Fruit fly (Drosophila melanogaster) whole organism, embryonic: ENCODE results near the gene CG1774.

ENCODE experiments used
- Atf3 ChIP-seq: fragments of 200-800 bp; sonication (Bioruptor generic); optimal IDR thresholded peaks from 3 replicates; lab custom pipeline; 2016; ENCODE audit warnings: missing biosample characterization, missing genetic modification characterization
- BtbVII ChIP-seq: fragments of 200-800 bp; sonication (Bioruptor generic); optimal IDR thresholded peaks from 3 replicates; lab custom pipeline; 2017; ENCODE audit warnings: missing biosample characterization, mild to moderate bottlenecking, missing genetic modification characterization
- CG1024 ChIP-seq: fragments of 200-800 bp; sonication (Bioruptor generic); IDR thresholded peaks from 2 replicates; pipeline ENCODE4 v1.3.6; 2022; ENCODE audit warnings: missing biosample characterization, missing genetic modification characterization
- CG10267 ChIP-seq: fragments of 200-800 bp; sonication (Bioruptor generic); optimal IDR thresholded peaks from 2 replicates; lab custom pipeline; 2018; ENCODE audit warnings: missing biosample characterization, mild to moderate bottlenecking, missing genetic modification characterization, moderate library complexity
- CG10462 ChIP-seq: fragments of 200-800 bp; sonication (Bioruptor generic); optimal IDR thresholded peaks from 2 replicates; lab custom pipeline; 2016; ENCODE audit warnings: missing biosample characterization, missing genetic modification characterization
- CG12659 ChIP-seq: fragments of 200-800 bp; sonication (Bioruptor generic); optimal IDR thresholded peaks from 3 replicates; lab custom pipeline; 2017; ENCODE audit warnings: mild to moderate bottlenecking, missing biosample characterization, missing genetic modification reagents, missing genetic modification characterization
- CG12769 ChIP-seq: fragments of 200-800 bp; sonication (Bioruptor generic); optimal IDR thresholded peaks from 2 replicates; lab custom pipeline; 2019; ENCODE audit warnings: missing biosample characterization, mild to moderate bottlenecking, missing genetic modification characterization, moderate library complexity
- CG13624 ChIP-seq: fragments of 200-800 bp; sonication (Bioruptor generic); optimal IDR thresholded peaks from 2 replicates; lab custom pipeline; 2016; ENCODE audit warnings: missing biosample characterization, missing genetic modification characterization
- CG14860 ChIP-seq: fragments of 200-800 bp; sonication (Bioruptor generic); IDR thresholded peaks from 3 replicates; pipeline ENCODE4 v1.3.6; 2022; ENCODE audit warnings: missing biosample characterization, missing genetic modification characterization; ENCODE audit not compliant: partially characterized antibody
- CG15479 ChIP-seq: fragments of 200-800 bp; sonication (Bioruptor generic); optimal IDR thresholded peaks from 3 replicates; lab custom pipeline; 2019; ENCODE audit warnings: missing biosample characterization, mild to moderate bottlenecking, missing genetic modification characterization, moderate library complexity
- CG17829 ChIP-seq: fragments of 200-800 bp; optimal IDR thresholded peaks from 2 replicates; lab custom pipeline; 2019; ENCODE audit warnings: missing biosample characterization, mild to moderate bottlenecking, missing genetic modification characterization, moderate library complexity
- CG18764 ChIP-seq: fragments of 200-800 bp; sonication (Bioruptor generic); optimal IDR thresholded peaks from 3 replicates; lab custom pipeline; 2016; ENCODE audit warnings: missing biosample characterization, missing genetic modification characterization
- CG30431 ChIP-seq: fragments of 200-800 bp; sonication (Bioruptor generic); optimal IDR thresholded peaks from 2 replicates; lab custom pipeline; 2017; ENCODE audit warnings: missing biosample characterization, missing genetic modification characterization
- CG34376 ChIP-seq: fragments of 200-800 bp; sonication (Bioruptor generic); optimal IDR thresholded peaks from 2 replicates; lab custom pipeline; 2018; ENCODE audit warnings: missing biosample characterization, mild to moderate bottlenecking, missing genetic modification characterization
- CG3838 ChIP-seq: fragments of 200-800 bp; sonication (Bioruptor generic); optimal IDR thresholded peaks from 3 replicates; lab custom pipeline; 2016; ENCODE audit warnings: missing biosample characterization, missing genetic modification characterization
- CG3995 ChIP-seq: fragments of 200-800 bp; sonication (Bioruptor generic); optimal IDR thresholded peaks from 3 replicates; lab custom pipeline; 2016; ENCODE audit warnings: missing biosample characterization, missing genetic modification characterization
- CG4404 ChIP-seq: fragments of 200-800 bp; sonication (Bioruptor generic); IDR thresholded peaks from 2 replicates; pipeline ENCODE4 v1.3.6; 2022; ENCODE audit warnings: missing biosample characterization, missing genetic modification characterization
- CG4854 ChIP-seq: fragments of 200-800 bp; sonication (Bioruptor generic); optimal IDR thresholded peaks from 2 replicates; lab custom pipeline; 2016; ENCODE audit warnings: missing biosample characterization, missing genetic modification characterization, inconsistent platforms
- CG6689 ChIP-seq: fragments of 200-800 bp; sonication (Bioruptor generic); IDR thresholded peaks from 2 replicates; pipeline ENCODE4 v1.3.6; 2022; ENCODE audit warnings: missing biosample characterization, missing genetic modification characterization
- CG6854 ChIP-seq: fragments of 200-800 bp; sonication (Bioruptor generic); optimal IDR thresholded peaks from 3 replicates; lab custom pipeline; 2017; ENCODE audit warnings: missing biosample characterization, mild to moderate bottlenecking, missing genetic modification characterization
- CG7745 ChIP-seq: fragments of 200-800 bp; sonication (Bioruptor generic); optimal IDR thresholded peaks from 2 replicates; lab custom pipeline; 2018; ENCODE audit warnings: missing biosample characterization, mild to moderate bottlenecking, missing genetic modification characterization, moderate library complexity
- CG8388 ChIP-seq: fragments of 200-800 bp; sonication (Bioruptor generic); optimal IDR thresholded peaks from 2 replicates; lab custom pipeline; 2019; ENCODE audit warnings: missing biosample characterization, mild to moderate bottlenecking, missing genetic modification characterization, moderate library complexity
- CG9437 ChIP-seq: fragments of 200-800 bp; sonication (Bioruptor generic); optimal IDR thresholded peaks from 2 replicates; lab custom pipeline; 2018; ENCODE audit warnings: missing biosample characterization, mild to moderate bottlenecking, missing genetic modification characterization
- Dfd ChIP-seq, 2 experiments: fragments of >200 bp; optimal IDR thresholded peaks; 2 replicates each; lab custom pipeline; 2017; ENCODE audit warnings: missing biosample characterization in 2 of 2, missing genetic modification characterization in 2 of 2
- Dip2 ChIP-seq: fragments of 200-800 bp; sonication (Bioruptor generic); IDR thresholded peaks from 2 replicates; pipeline ENCODE4 v1.3.6; 2022; ENCODE audit warnings: missing biosample characterization, missing genetic modification characterization
- Elba2 ChIP-seq: fragments of 200-800 bp; sonication (Bioruptor generic); optimal IDR thresholded peaks from 3 replicates; lab custom pipeline; 2016; ENCODE audit warnings: missing biosample characterization, missing genetic modification characterization
- HLHmδ ChIP-seq: fragments of 200-800 bp; sonication (Bioruptor generic); optimal IDR thresholded peaks from 2 replicates; lab custom pipeline; 2018; ENCODE audit warnings: missing biosample characterization, mild to moderate bottlenecking, missing genetic modification characterization, moderate library complexity
- HmgZ ChIP-seq: fragments of 200-800 bp; sonication (Bioruptor generic); optimal IDR thresholded peaks from 2 replicates; lab custom pipeline; 2018; ENCODE audit warnings: missing biosample characterization, mild to moderate bottlenecking, missing genetic modification characterization
- Sry-δ ChIP-seq: fragments of 200-800 bp; sonication (Bioruptor generic); optimal IDR thresholded peaks from 2 replicates; lab custom pipeline; 2016; ENCODE audit warnings: missing biosample characterization, missing genetic modification characterization
- Ssrp ChIP-seq: fragments of 200-800 bp; sonication (Bioruptor generic); optimal IDR thresholded peaks from 2 replicates; lab custom pipeline; 2018; ENCODE audit warnings: missing biosample characterization, mild to moderate bottlenecking, missing genetic modification characterization, moderate library complexity
- Stat92E ChIP-seq, 3 experiments: fragments of >200 bp in 2 of 3; fragments of 200-800 bp in 1 of 3; sonication (Bioruptor generic) in 1 of 3; optimal IDR thresholded peaks; 2 replicates each; lab custom pipeline; 2017 to 2019; ENCODE audit warnings: missing biosample characterization in 3 of 3, missing genetic modification characterization in 3 of 3, mild to moderate bottlenecking in 1 of 3, moderate library complexity in 1 of 3
- YL-1 ChIP-seq: fragments of 200-800 bp; sonication (Bioruptor generic); optimal IDR thresholded peaks from 3 replicates; lab custom pipeline; 2017; ENCODE audit warnings: missing biosample characterization, mild to moderate bottlenecking, missing genetic modification characterization
- ash1 ChIP-seq: fragments of 200-800 bp; sonication (Bioruptor generic); optimal IDR thresholded peaks from 2 replicates; lab custom pipeline; 2018; ENCODE audit warnings: missing biosample characterization, mild to moderate bottlenecking, missing genetic modification characterization
- crp ChIP-seq, 2 experiments: fragments of 200-800 bp; sonication (Bioruptor generic); optimal IDR thresholded peaks; 2 replicates in 1 of 2; 3 replicates in 1 of 2; lab custom pipeline; 2017; ENCODE audit warnings: missing biosample characterization in 2 of 2, missing genetic modification characterization in 2 of 2, mild to moderate bottlenecking in 1 of 2, moderate library complexity in 1 of 2
- exex ChIP-seq: fragments of 200-800 bp; sonication (Bioruptor generic); optimal IDR thresholded peaks from 4 replicates; lab custom pipeline; 2018; ENCODE audit warnings: missing biosample characterization, mild to moderate bottlenecking, missing genetic modification characterization, moderate library complexity
- gsb ChIP-seq: fragments of 200-800 bp; sonication (Bioruptor generic); IDR thresholded peaks from 2 replicates; pipeline ENCODE4 v1.3.6; 2022; ENCODE audit warnings: missing biosample characterization, missing genetic modification characterization
- gsb-n ChIP-seq: fragments of 200-800 bp; sonication (Bioruptor generic); optimal IDR thresholded peaks from 3 replicates; lab custom pipeline; 2018; ENCODE audit warnings: missing biosample characterization, mild to moderate bottlenecking, missing genetic modification characterization
- ind ChIP-seq: fragments of 200-800 bp; sonication (Bioruptor generic); optimal IDR thresholded peaks from 3 replicates; lab custom pipeline; 2016; ENCODE audit warnings: missing biosample characterization, missing genetic modification characterization
- jigr1 ChIP-seq: fragments of 200-800 bp; sonication (Bioruptor generic); IDR thresholded peaks from 3 replicates; pipeline ENCODE4 v1.3.6; 2022; ENCODE audit warnings: missing biosample characterization, missing genetic modification characterization
- kay ChIP-seq: fragments of 200-800 bp; sonication (Bioruptor generic); optimal IDR thresholded peaks from 2 replicates; lab custom pipeline; 2016; ENCODE audit warnings: missing biosample characterization, missing genetic modification characterization
- kni ChIP-seq: fragments of 200-800 bp; sonication (Bioruptor generic); optimal IDR thresholded peaks from 3 replicates; lab custom pipeline; 2017; ENCODE audit warnings: mild to moderate bottlenecking, missing biosample characterization, missing genetic modification reagents, missing genetic modification characterization
- lilli ChIP-seq: fragments of 200-800 bp; sonication (Bioruptor generic); optimal IDR thresholded peaks from 3 replicates; lab custom pipeline; 2016; ENCODE audit warnings: missing biosample characterization, missing genetic modification characterization
- luna ChIP-seq: fragments of 200-800 bp; sonication (Bioruptor generic); optimal IDR thresholded peaks from 2 replicates; lab custom pipeline; 2016; ENCODE audit warnings: missing biosample characterization, missing genetic modification characterization
- org-1 ChIP-seq: fragments of 200-800 bp; sonication (Bioruptor generic); optimal IDR thresholded peaks from 2 replicates; lab custom pipeline; 2017; ENCODE audit warnings: missing biosample characterization, missing genetic modification characterization
- pfk ChIP-seq: fragments of 200-800 bp; sonication (Bioruptor generic); optimal IDR thresholded peaks from 2 replicates; lab custom pipeline; 2018; ENCODE audit warnings: missing biosample characterization, mild to moderate bottlenecking, missing genetic modification characterization, moderate library complexity
- pzg ChIP-seq: fragments of 200-800 bp; sonication (Bioruptor generic); optimal IDR thresholded peaks from 3 replicates; lab custom pipeline; 2018; ENCODE audit warnings: missing biosample characterization, mild to moderate bottlenecking, missing genetic modification characterization, moderate library complexity
- schlank ChIP-seq: fragments of 200-800 bp; sonication (Bioruptor generic); optimal IDR thresholded peaks from 2 replicates; lab custom pipeline; 2018; ENCODE audit warnings: missing biosample characterization, mild to moderate bottlenecking, missing genetic modification characterization
- sens-2 ChIP-seq: fragments of 200-800 bp; sonication (Bioruptor generic); IDR thresholded peaks from 2 replicates; pipeline ENCODE4 v1.3.6; 2022; ENCODE audit warnings: missing biosample characterization, missing genetic modification characterization
- tgo ChIP-seq: fragments of 200-800 bp; sonication (Bioruptor generic); IDR thresholded peaks from 3 replicates; pipeline ENCODE4 v1.3.6; 2022; ENCODE audit warnings: missing biosample characterization, missing genetic modification characterization

CG1774 gene

dm6 chr3R:31608438-31609188, 16.0 kb downstream of the CG1774 start (continued):
- TF ChIP-seq CG18764 (GFP tag; lab: Kevin White, UChicago) = no peak
- TF ChIP-seq CG4404 (GFP tag; lab: Robert Waterston, UW) = no peak
- TF ChIP-seq CG6689 (GFP tag; lab: Robert Waterston, UW) = no peak
- no peak for TF ChIP-seq jigr1 (GFP tag; lab: Robert Waterston, UW)
- TF ChIP-seq schlank (tag; lab: Kevin White, UChicago) = no peak
- TF ChIP-seq Dfd (GFP tag; optimal IDR thresholded peaks at IDR 0.05; lab: Kevin White, UChicago) = no peak
- peak in 1 of 3 experiments; percentile 86 for TF ChIP-seq Stat92E (GFP tag; optimal IDR thresholded peaks at IDR 0.05; lab: Kevin White, UChicago)
- peak; percentile 14 for TF ChIP-seq lilli (GFP tag; lab: Kevin White, UChicago)
- no peak for TF ChIP-seq CG10267 (tag; lab: Kevin White, UChicago)
- no peak for TF ChIP-seq CG17829 (tag; lab: Kevin White, UChicago)
- TF ChIP-seq YL-1 (GFP tag; lab: Kevin White, UChicago) = peak; percentile 43
- no peak for TF ChIP-seq ind (GFP tag; lab: Kevin White, UChicago)
- no peak for TF ChIP-seq CG1024
- TF ChIP-seq HLHmδ = peak; percentile 65
- TF ChIP-seq kay (GFP tag; lab: Kevin White, UChicago) = peak; percentile 33
- TF ChIP-seq pfk (GFP tag; lab: Kevin White, UChicago) = peak; percentile 98
- TF ChIP-seq gsb-n (tag; lab: Kevin White, UChicago) = no peak
- no peak for TF ChIP-seq CG10462 (GFP tag; lab: Kevin White, UChicago)
- no peak for TF ChIP-seq Atf3 (GFP tag; lab: Kevin White, UChicago)
- TF ChIP-seq CG12769 (tag; lab: Kevin White, UChicago) = peak; percentile 87
- TF ChIP-seq CG6854 (GFP tag; lab: Kevin White, UChicago) = no peak
- TF ChIP-seq pzg (GFP tag; lab: Kevin White, UChicago) = peak; percentile 5
- peak; percentile 94 for TF ChIP-seq kni
- TF ChIP-seq exex (tag; lab: Kevin White, UChicago) = peak; percentile 34
- peak; percentile 58 for TF ChIP-seq Elba2 (GFP tag; lab: Kevin White, UChicago)
- no peak for TF ChIP-seq CG30431 (GFP tag; lab: Kevin White, UChicago)
- TF ChIP-seq CG4854 (GFP tag; lab: Kevin White, UChicago) = no peak
- no peak for TF ChIP-seq org-1 (GFP tag; lab: Kevin White, UChicago)
- no peak for TF ChIP-seq Dip2 (GFP tag; lab: Robert Waterston, UW)
- TF ChIP-seq Ssrp (tag; lab: Kevin White, UChicago) = no peak
- peak; percentile 9 for TF ChIP-seq CG12659 (GFP tag; lab: Kevin White, UChicago)
- peak; percentile 42 for TF ChIP-seq CG9437 (GFP tag; lab: Kevin White, UChicago)
- peak; percentile 66 for TF ChIP-seq CG34376 (GFP tag; lab: Kevin White, UChicago)
- TF ChIP-seq CG7745 (tag; lab: Kevin White, UChicago) = no peak
- TF ChIP-seq CG3995 = no peak
- TF ChIP-seq CG15479 = peak; percentile 23
- peak; percentile 11 for TF ChIP-seq CG13624 (GFP tag; lab: Kevin White, UChicago)
- TF ChIP-seq CG14860 = no peak
- TF ChIP-seq CG8388 = no peak
- no peak for TF ChIP-seq sens-2 (GFP tag; lab: Robert Waterston, UW)
- no peak for TF ChIP-seq tgo (GFP tag; lab: Robert Waterston, UW)
- peak; percentile 41 for TF ChIP-seq HmgZ (tag; lab: Kevin White, UChicago)
- TF ChIP-seq BtbVII (GFP tag; lab: Kevin White, UChicago) = peak; percentile 10
- no peak for TF ChIP-seq Sry-δ (GFP tag; lab: Kevin White, UChicago)
- TF ChIP-seq CG3838 = no peak
- no peak for TF ChIP-seq gsb (GFP tag; lab: Robert Waterston, UW)
- TF ChIP-seq ash1 = no peak
- peak in 1 of 2 experiments; percentile 71 for TF ChIP-seq crp (GFP tag; optimal IDR thresholded peaks at IDR 0.05; lab: Kevin White, UChicago)
- TF ChIP-seq luna (GFP tag; lab: Kevin White, UChicago) = no peak
